Fruit fly (Drosophila melanogaster): ENCODE data around the gene Wdr24.

The Wdr24 gene

DNA sequence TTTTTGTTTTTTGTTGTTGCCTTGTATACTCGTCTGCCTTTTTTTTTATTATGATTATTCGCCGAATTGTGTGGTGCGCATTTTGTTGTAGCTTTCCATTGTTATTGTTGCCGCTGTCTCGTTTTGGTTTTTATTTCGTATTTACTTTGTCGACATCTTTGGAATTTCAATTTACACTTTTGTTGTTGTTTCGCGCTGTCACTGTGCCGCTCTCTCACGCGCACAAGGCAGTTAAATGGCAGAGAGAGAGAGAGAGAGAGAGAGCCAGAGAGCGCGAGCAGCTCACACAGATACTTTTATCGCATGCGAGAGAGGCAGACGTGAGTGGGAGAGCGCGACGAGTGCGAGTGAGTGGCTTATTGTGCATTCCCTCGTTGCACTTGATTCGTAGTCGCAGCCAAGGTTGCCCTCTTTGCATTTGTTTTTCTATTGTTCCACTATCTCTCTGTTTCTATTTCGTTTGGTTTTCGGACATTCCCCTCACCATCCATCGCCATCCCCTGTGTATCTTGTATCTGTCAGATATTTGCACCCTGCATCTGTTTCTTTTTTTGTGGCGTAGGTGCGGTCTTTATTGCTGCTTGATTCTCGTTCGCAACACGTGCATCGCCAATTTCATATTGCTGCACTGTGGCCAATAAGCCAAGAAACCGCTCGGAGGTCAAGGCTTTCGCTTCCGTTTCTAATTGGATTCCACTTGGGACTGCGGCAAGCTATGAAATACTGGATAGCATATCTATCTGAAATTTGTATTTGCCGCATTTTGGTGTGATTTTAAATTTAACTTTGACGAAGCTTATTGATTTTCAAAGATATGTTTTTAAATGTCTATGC is 29.7 kb upstream of the Wdr24 start (continued):
- no peak for TF ChIP-seq usp (GFP tag; optimal IDR thresholded peaks at IDR 0.05)
- TF ChIP-seq CG6765 (GFP tag; optimal IDR thresholded peaks at IDR 0.05): no peak
- no peak for TF ChIP-seq CG13624 (GFP tag; optimal IDR thresholded peaks at IDR 0.05)
- TF ChIP-seq tin (GFP tag; optimal IDR thresholded peaks at IDR 0.05): no peak
- peak; percentile 43 for TF ChIP-seq CG33557 (GFP tag; optimal IDR thresholded peaks at IDR 0.05)
- no peak for TF ChIP-seq CG4730 (GFP tag; IDR thresholded peaks at IDR 0.05)
- TF ChIP-seq Rfx (GFP tag; IDR thresholded peaks at IDR 0.05): peak; percentile 25; the same call in 1 of the 2 replicates
- no peak for TF ChIP-seq her (GFP tag; optimal IDR thresholded peaks at IDR 0.05)
- no peak for TF ChIP-seq BEAF-32 (GFP tag; optimal IDR thresholded peaks at IDR 0.05)
- peak; percentile 48 for TF ChIP-seq pfk (GFP tag; optimal IDR thresholded peaks at IDR 0.05)
- TF ChIP-seq CG6791 (GFP tag; IDR thresholded peaks at IDR 0.05; ENCODE audit: partially characterized antibody): peak; percentile 19; the same call in 1 of the 3 replicates
- TF ChIP-seq Stat92E (GFP tag; optimal IDR thresholded peaks at IDR 0.05): peak in 1 of 3 experiments; percentile 15
- peak; percentile 40 for TF ChIP-seq ATbp (GFP tag; optimal IDR thresholded peaks at IDR 0.05)
- TF ChIP-seq gro (GFP tag; optimal IDR thresholded peaks at IDR 0.05): no peak
- TF ChIP-seq tll (GFP tag; optimal IDR thresholded peaks at IDR 0.05): no peak
- TF ChIP-seq bsh (GFP tag; optimal IDR thresholded peaks at IDR 0.05): peak in 1 of 2 experiments; percentile 9
- TF ChIP-seq CoRest (tag; optimal IDR thresholded peaks at IDR 0.05): no peak
- peak; percentile 10; the same call in 1 of the 2 replicates for TF ChIP-seq stc (GFP tag; IDR thresholded peaks at IDR 0.05)
- TF ChIP-seq tup (GFP tag; optimal IDR thresholded peaks at IDR 0.05): no peak
- TF ChIP-seq CG8944 (GFP tag; optimal IDR thresholded peaks at IDR 0.05): no peak
- TF ChIP-seq Aef1 (GFP tag; IDR thresholded peaks at IDR 0.05): no peak
- no peak for TF ChIP-seq Meics (GFP tag; optimal IDR thresholded peaks at IDR 0.05)
- TF ChIP-seq CG2120 (GFP tag; optimal IDR thresholded peaks at IDR 0.05): no peak
- no peak for TF ChIP-seq jing (GFP tag; optimal IDR thresholded peaks at IDR 0.05)
- no peak for TF ChIP-seq grn (GFP tag; optimal IDR thresholded peaks at IDR 0.05)
- TF ChIP-seq CG32767 (GFP tag; IDR thresholded peaks at IDR 0.05): no peak
- no peak for TF ChIP-seq fru (optimal IDR thresholded peaks at IDR 0.05)
- no peak for TF ChIP-seq CG12104 (GFP tag; optimal IDR thresholded peaks at IDR 0.05)
- TF ChIP-seq grau (tag; optimal IDR thresholded peaks at IDR 0.05): no peak
- TF ChIP-seq Ada2b (GFP tag; IDR thresholded peaks at IDR 0.05): no peak
- no peak for TF ChIP-seq CG12942 (GFP tag; optimal IDR thresholded peaks at IDR 0.05)
- TF ChIP-seq CG15269 (tag; optimal IDR thresholded peaks at IDR 0.05): no peak
- no peak for TF ChIP-seq Hand (GFP tag; optimal IDR thresholded peaks at IDR 0.05)
- TF ChIP-seq tna (GFP tag; IDR thresholded peaks at IDR 0.05; ENCODE audit: partially characterized antibody): peak; percentile 49; the same call in 1 of the 2 replicates
- TF ChIP-seq pan (optimal IDR thresholded peaks at IDR 0.05): no peak
- peak in 1 of 2 experiments; percentile 34 for TF ChIP-seq pan (GFP tag; optimal IDR thresholded peaks at IDR 0.05 in 1 of 2, IDR thresholded peaks at IDR 0.05 in 1 of 2)
- TF ChIP-seq sisA (GFP tag; IDR thresholded peaks at IDR 0.05): no peak
- no peak; the same call in 2 of the 3 replicates for TF ChIP-seq HLH4C (GFP tag; IDR thresholded peaks at IDR 0.05; ENCODE audit: partially characterized antibody)
- TF ChIP-seq Ets97D (GFP tag; optimal IDR thresholded peaks at IDR 0.05): no peak
- TF ChIP-seq eve (GFP tag; optimal IDR thresholded peaks at IDR 0.05): no peak
- TF ChIP-seq CG11695 (GFP tag; IDR thresholded peaks at IDR 0.05): no peak
- TF ChIP-seq bcd (GFP tag; optimal IDR thresholded peaks at IDR 0.05): no peak
- TF ChIP-seq CG7963 (GFP tag; IDR thresholded peaks at IDR 0.05; ENCODE audit: partially characterized antibody): no peak
- TF ChIP-seq B-H2 (GFP tag; optimal IDR thresholded peaks at IDR 0.05): peak; percentile 23
- peak; percentile 81 for TF ChIP-seq HLHmδ (GFP tag; optimal IDR thresholded peaks at IDR 0.05)
- TF ChIP-seq lov (optimal IDR thresholded peaks at IDR 0.05): no peak
- TF ChIP-seq lov (GFP tag; IDR thresholded peaks at IDR 0.05): no peak
- no peak for TF ChIP-seq CG34376 (GFP tag; optimal IDR thresholded peaks at IDR 0.05)
- TF ChIP-seq CG7745 (tag; optimal IDR thresholded peaks at IDR 0.05): peak; percentile 8
